Fruit fly (Drosophila melanogaster): ENCODE data around the gene tup.

dm6 chr2L:18830587-18831528, 50.2 kb downstream of the tup start, which contains the start of the genes CG17597 and ScpX:
- TF ChIP-seq psq (optimal IDR thresholded peaks at IDR 0.05): no peak
- TF ChIP-seq EcR (GFP tag; optimal IDR thresholded peaks at IDR 0.05): no peak

Measured in whole organism.